Worm (Caenorhabditis elegans) whole organism, L2 larva: Measurements from ENCODE around the gene hcf-1.
A peak's percentile ranks its signal among the peaks of the same experiment; 100 is the strongest.

ENCODE experiments used
- C34F6.9 ChIP-seq: fragments of 150-350 bp; optimal IDR thresholded peaks from 2 replicates; lab custom pipeline; 2014; ENCODE audit warnings: missing biosample characterization, missing genetic modification characterization
- F13H6.1 ChIP-seq: sonication (generic microtip); optimal IDR thresholded peaks from 2 replicates; lab custom pipeline; 2016; ENCODE audit warnings: missing genetic modification characterization, missing compliant biosample characterization
- R02D3.7 ChIP-seq: fragments of 150-350 bp; optimal IDR thresholded peaks from 2 replicates; lab custom pipeline; 2014; ENCODE audit warnings: missing biosample characterization, missing genetic modification characterization
- Y55F3AM.14 ChIP-seq: fragments of 200-800 bp; sonication (Bioruptor generic); optimal IDR thresholded peaks from 2 replicates; lab custom pipeline; 2018; ENCODE audit warnings: mild to moderate bottlenecking, missing genetic modification characterization, missing compliant biosample characterization
- ZK546.5 ChIP-seq: sonication (generic microtip); optimal IDR thresholded peaks from 2 replicates; lab custom pipeline; 2017; ENCODE audit warnings: missing biosample characterization, missing genetic modification characterization
- alr-1 ChIP-seq: fragments of 150-350 bp; optimal IDR thresholded peaks from 2 replicates; lab custom pipeline; 2014; ENCODE audit warnings: missing biosample characterization, missing genetic modification characterization
- aly-2 ChIP-seq: fragments of 150-350 bp; optimal IDR thresholded peaks from 2 replicates; lab custom pipeline; 2014; ENCODE audit warnings: missing biosample characterization, missing genetic modification characterization
- ama-1 ChIP-seq: fragments of 150-350 bp; optimal IDR thresholded peaks from 2 replicates; lab custom pipeline; 2018; ENCODE audit warnings: inconsistent platforms
- blmp-1 ChIP-seq: sonication (generic microtip); optimal IDR thresholded peaks from 2 replicates; lab custom pipeline; 2017; ENCODE audit warnings: missing genetic modification characterization, mild to moderate bottlenecking, missing compliant biosample characterization, antibody characterized with exemption, moderate library complexity; ENCODE audit not compliant: insufficient read depth
- ceh-16 ChIP-seq: fragments of 150-350 bp; optimal IDR thresholded peaks from 2 replicates; lab custom pipeline; 2014; ENCODE audit warnings: missing biosample characterization, missing genetic modification characterization
- ceh-82 ChIP-seq: fragments of 150-350 bp; optimal IDR thresholded peaks from 2 replicates; lab custom pipeline; 2014; ENCODE audit warnings: missing biosample characterization, missing genetic modification characterization
- crh-2 ChIP-seq: sonication (generic microtip); optimal IDR thresholded peaks from 2 replicates; lab custom pipeline; 2017; ENCODE audit warnings: missing biosample characterization, missing genetic modification characterization
- dmd-4 ChIP-seq: sonication (generic microtip); optimal IDR thresholded peaks from 2 replicates; lab custom pipeline; 2017; ENCODE audit warnings: missing biosample characterization, missing genetic modification characterization
- egl-27 ChIP-seq: sonication (generic microtip); optimal IDR thresholded peaks from 3 replicates; lab custom pipeline; 2017; ENCODE audit warnings: missing biosample characterization, missing genetic modification reagents, missing genetic modification characterization
- elt-1 ChIP-seq: fragments of 150-350 bp; optimal IDR thresholded peaks from 2 replicates; lab custom pipeline; 2014; ENCODE audit warnings: missing biosample characterization, missing genetic modification characterization
- elt-3 ChIP-seq: sonication (generic microtip); optimal IDR thresholded peaks from 2 replicates; lab custom pipeline; 2017; ENCODE audit warnings: missing biosample characterization, missing genetic modification characterization
- fos-1 ChIP-seq: fragments of 150-350 bp; optimal IDR thresholded peaks from 2 replicates; lab custom pipeline; 2014; ENCODE audit warnings: missing biosample characterization, missing genetic modification characterization
- gmeb-1 ChIP-seq: fragments of 150-350 bp; optimal IDR thresholded peaks from 2 replicates; lab custom pipeline; 2014; ENCODE audit warnings: missing biosample characterization, missing genetic modification characterization
- lin-11 ChIP-seq: fragments of 150-350 bp; sonication (generic microtip); optimal IDR thresholded peaks from 2 replicates; lab custom pipeline; 2014; ENCODE audit warnings: missing biosample characterization, missing genetic modification characterization, inconsistent platforms, mixed read lengths
- lin-13 ChIP-seq: fragments of 150-350 bp; optimal IDR thresholded peaks from 2 replicates; lab custom pipeline; 2014; ENCODE audit warnings: missing biosample characterization, missing genetic modification reagents, missing genetic modification characterization
- lin-39 ChIP-seq: fragments of 150-350 bp; optimal IDR thresholded peaks from 2 replicates; lab custom pipeline; 2014; ENCODE audit warnings: missing biosample characterization, missing genetic modification reagents, missing genetic modification characterization
- lsy-2 ChIP-seq, 2 experiments: fragments of 150-350 bp in 1 of 2; sonication (generic microtip) in 1 of 2; optimal IDR thresholded peaks; 2 replicates each; lab custom pipeline; 2014 to 2017; ENCODE audit warnings: missing biosample characterization in 2 of 2, missing genetic modification characterization in 2 of 2
- mab-5 ChIP-seq: fragments of 150-350 bp; optimal IDR thresholded peaks from 2 replicates; lab custom pipeline; 2014; ENCODE audit warnings: missing biosample characterization, missing genetic modification characterization
- mdl-1 ChIP-seq, 2 experiments: fragments of 150-350 bp in 1 of 2; sonication (generic microtip) in 1 of 2; optimal IDR thresholded peaks; 2 replicates each; lab custom pipeline; 2017; ENCODE audit warnings: missing biosample characterization in 2 of 2, missing genetic modification characterization in 2 of 2
- nhr-10 ChIP-seq: sonication (generic microtip); optimal IDR thresholded peaks from 2 replicates; lab custom pipeline; 2017; ENCODE audit warnings: missing biosample characterization, missing genetic modification characterization
- nhr-11 ChIP-seq: fragments of 150-350 bp; optimal IDR thresholded peaks from 2 replicates; lab custom pipeline; 2014; ENCODE audit warnings: missing biosample characterization, missing genetic modification characterization
- nhr-12 ChIP-seq: fragments of 150-350 bp; optimal IDR thresholded peaks from 2 replicates; lab custom pipeline; 2014; ENCODE audit warnings: missing biosample characterization, missing genetic modification characterization
- nhr-129 ChIP-seq: fragments of 150-350 bp; optimal IDR thresholded peaks from 2 replicates; lab custom pipeline; 2014; ENCODE audit warnings: missing biosample characterization, missing genetic modification characterization
- nhr-21 ChIP-seq: fragments of 150-350 bp; optimal IDR thresholded peaks from 2 replicates; lab custom pipeline; 2014; ENCODE audit warnings: missing biosample characterization, missing genetic modification characterization
- nhr-237 ChIP-seq: fragments of 150-350 bp; optimal IDR thresholded peaks from 2 replicates; lab custom pipeline; 2014; ENCODE audit warnings: missing biosample characterization, missing genetic modification characterization
- nhr-25 ChIP-seq: fragments of 150-350 bp; sonication (generic microtip); optimal IDR thresholded peaks from 3 replicates; lab custom pipeline; 2014; ENCODE audit warnings: missing biosample characterization, missing genetic modification characterization
- nhr-6 ChIP-seq: fragments of 150-350 bp; optimal IDR thresholded peaks from 2 replicates; lab custom pipeline; 2014; ENCODE audit warnings: missing biosample characterization, missing genetic modification characterization
- nhr-77 ChIP-seq: fragments of 150-350 bp; optimal IDR thresholded peaks from 2 replicates; lab custom pipeline; 2014; ENCODE audit warnings: missing biosample characterization, missing genetic modification characterization
- peb-1 ChIP-seq: fragments of 150-350 bp; optimal IDR thresholded peaks from 2 replicates; lab custom pipeline; 2014; ENCODE audit warnings: missing biosample characterization, missing genetic modification characterization
- sem-4 ChIP-seq: fragments of 150-350 bp; optimal IDR thresholded peaks from 2 replicates; lab custom pipeline; 2014; ENCODE audit warnings: missing biosample characterization, missing genetic modification reagents, missing genetic modification characterization
- skn-1 ChIP-seq: sonication (generic microtip); optimal IDR thresholded peaks from 2 replicates; lab custom pipeline; 2017; ENCODE audit warnings: missing biosample characterization, missing genetic modification characterization
- sma-3 ChIP-seq: sonication (generic microtip); optimal IDR thresholded peaks from 2 replicates; lab custom pipeline; 2016; ENCODE audit warnings: missing genetic modification reagents, missing genetic modification characterization, missing compliant biosample characterization
- sma-9 ChIP-seq, 2 experiments: fragments of 150-350 bp in 1 of 2; sonication (generic microtip) in 1 of 2; optimal IDR thresholded peaks; 2 replicates each; lab custom pipeline; 2014 to 2016; ENCODE audit warnings: missing genetic modification characterization in 2 of 2, mild to moderate bottlenecking in 1 of 2, missing biosample characterization in 1 of 2, missing compliant biosample characterization in 1 of 2, missing genetic modification reagents in 1 of 2, moderate library complexity in 1 of 2
- snpc-4 ChIP-seq: fragments of 150-350 bp; optimal IDR thresholded peaks from 2 replicates; lab custom pipeline; 2014; ENCODE audit warnings: missing biosample characterization, missing genetic modification characterization
- unc-39 ChIP-seq: fragments of 150-350 bp; optimal IDR thresholded peaks from 2 replicates; lab custom pipeline; 2014; ENCODE audit warnings: missing biosample characterization, missing genetic modification characterization
- unc-55 ChIP-seq: fragments of 150-350 bp; sonication (generic microtip); optimal IDR thresholded peaks from 3 replicates; lab custom pipeline; 2014; ENCODE audit warnings: missing biosample characterization, missing genetic modification reagents, missing genetic modification characterization
- unc-62 ChIP-seq: fragments of 150-350 bp; optimal IDR thresholded peaks from 2 replicates; lab custom pipeline; 2014; ENCODE audit warnings: missing biosample characterization, missing genetic modification reagents, missing genetic modification characterization
- zag-1 ChIP-seq: fragments of 150-350 bp; optimal IDR thresholded peaks from 2 replicates; lab custom pipeline; 2014; ENCODE audit warnings: missing biosample characterization, missing genetic modification characterization
- ztf-11 ChIP-seq: sonication (generic microtip); optimal IDR thresholded peaks from 2 replicates; lab custom pipeline; 2017; ENCODE audit warnings: missing biosample characterization, missing genetic modification characterization
- ztf-4 ChIP-seq: fragments of 150-350 bp; optimal IDR thresholded peaks from 2 replicates; lab custom pipeline; 2014; ENCODE audit warnings: missing biosample characterization, missing genetic modification characterization

hcf-1 gene

DNA sequence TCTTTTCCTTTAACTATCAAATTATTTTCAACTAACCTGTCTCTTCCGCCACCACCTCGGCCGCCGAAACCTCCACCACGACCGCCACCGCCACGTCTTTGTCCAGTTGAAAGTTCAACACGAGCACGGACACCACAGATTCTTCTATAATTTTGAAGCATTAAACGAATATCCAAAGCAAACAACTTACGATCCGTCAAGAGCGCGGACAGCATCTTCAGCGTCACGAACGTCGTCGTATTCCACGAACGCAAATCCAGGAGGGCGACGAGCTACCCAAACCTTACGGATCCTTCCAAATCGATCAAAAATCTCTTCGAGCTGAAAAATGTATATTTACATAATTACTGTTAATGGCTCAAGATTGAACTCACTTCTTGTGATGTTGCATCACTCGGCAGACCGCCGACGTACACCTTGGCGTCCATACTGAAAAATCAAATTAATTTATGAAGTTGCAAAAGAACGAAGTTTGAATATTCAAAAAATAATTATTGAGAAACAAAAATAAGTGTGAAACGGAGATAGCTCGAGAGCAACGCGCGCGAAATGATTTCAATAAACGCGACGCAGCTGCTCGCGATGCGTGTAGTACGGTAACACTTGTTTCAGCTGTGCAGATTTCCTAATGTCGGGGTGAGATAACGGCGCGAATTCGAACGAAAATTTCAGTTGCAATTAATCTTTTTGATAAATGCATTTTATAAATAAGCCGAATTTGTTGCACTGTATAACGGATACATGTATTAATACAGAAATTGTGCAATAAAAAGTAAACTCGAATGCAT is 16.9 kb upstream of the hcf-1 start, which contains the start of gene rsp-6 (continued):
- TF ChIP-seq elt-3 (tag; lab: Kevin White, UChicago) (no peak), elt-1 (tag; lab: Kevin White, UChicago) (no peak), R02D3.7 (tag; lab: Kevin White, UChicago) (peak; percentile 4), dmd-4 (tag; lab: Kevin White, UChicago) (no peak), egl-27 (tag; lab: Kevin White, UChicago) (peak; percentile 18), lin-39 (tag; lab: Kevin White, UChicago) (peak; percentile 55), C34F6.9 (tag; lab: Kevin White, UChicago) (peak; percentile 90), nhr-129 (tag; lab: Kevin White, UChicago) (peak; percentile 95), mab-5 (peak; percentile 88), blmp-1 (tag; lab: Kevin White, UChicago) (peak; percentile 14), nhr-10 (no peak), ama-1 (peak; percentile 67), F13H6.1 (tag; lab: Kevin White, UChicago) (peak; percentile 76), peb-1 (tag; lab: Kevin White, UChicago) (no peak), lsy-2 (tag; optimal IDR thresholded peaks at IDR 0.05; lab: Kevin White, UChicago) (peak; percentile 96 to 99)

DNA sequence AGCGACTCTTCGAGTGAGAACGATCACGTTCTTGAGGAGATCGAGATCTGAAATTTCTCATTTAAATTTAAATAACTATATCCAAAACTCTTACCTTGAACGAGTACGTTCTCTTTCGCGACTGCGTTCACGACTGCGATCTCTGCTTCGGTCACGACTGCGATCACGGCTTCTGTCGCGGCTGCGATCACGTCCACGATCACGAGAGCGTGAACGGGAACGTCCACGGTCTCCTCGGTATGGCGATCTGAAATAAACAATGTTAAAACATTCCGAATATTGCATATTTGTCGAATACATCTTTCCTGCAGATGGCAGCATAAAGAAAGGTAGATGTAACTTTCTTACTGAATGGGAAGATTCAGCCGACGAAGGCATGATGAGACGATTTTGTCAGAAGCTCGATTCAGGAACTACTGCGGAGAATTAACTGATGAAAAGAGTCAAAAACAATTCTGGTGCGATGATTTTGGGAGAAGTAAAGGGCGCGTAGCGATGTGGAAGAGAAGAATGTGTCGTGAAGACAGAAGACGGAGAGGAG is 16.1 kb upstream of the hcf-1 start:
- TF ChIP-seq fos-1 (tag; lab: Kevin White, UChicago) (no peak), lin-11 (tag; lab: Kevin White, UChicago) (no peak)

DNA sequence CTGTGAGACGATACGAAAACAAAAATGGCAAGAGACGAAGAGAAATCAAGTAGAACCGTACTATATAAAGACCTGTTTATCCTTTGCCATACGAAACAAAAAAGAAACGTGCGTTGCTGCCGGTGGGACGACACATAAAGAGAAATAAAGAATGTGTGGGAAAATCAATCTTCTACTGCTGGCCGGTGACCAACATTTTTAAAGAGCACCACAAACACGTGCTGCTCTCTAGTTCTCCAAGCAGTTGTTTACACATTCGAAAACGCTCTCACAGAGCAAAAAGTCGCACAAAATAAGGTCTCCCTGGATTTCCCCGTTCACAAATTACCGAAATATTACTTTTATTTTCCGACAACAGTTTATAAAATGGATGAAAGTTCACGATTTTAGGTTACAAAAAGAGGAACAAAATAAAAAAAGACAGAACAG is 15.5 kb upstream of the hcf-1 start, which contains the start of gene imp-3:
Gene imp-3, minus strand, starts transcription at position 93 of the 429 bp plus-strand sequence.
- TF ChIP-seq nhr-21 (tag; lab: Kevin White, UChicago) (peak; percentile 44), C34F6.9 (tag; lab: Kevin White, UChicago) (peak; percentile 22), ztf-11 (no peak), gmeb-1 (peak; percentile 61), zag-1 (no peak), dmd-4 (tag; lab: Kevin White, UChicago) (no peak), R02D3.7 (tag; lab: Kevin White, UChicago) (no peak), egl-27 (tag; lab: Kevin White, UChicago) (no peak), unc-55 (GFP tag; lab: Kevin White, UChicago) (peak; percentile 25), lin-11 (tag; lab: Kevin White, UChicago) (no peak), ztf-4 (tag; lab: Kevin White, UChicago) (no peak), nhr-12 (no peak), nhr-237 (tag; lab: Kevin White, UChicago) (no peak), mab-5 (peak; percentile 4), blmp-1 (tag; lab: Kevin White, UChicago) (no peak), nhr-25 (tag; lab: Kevin White, UChicago) (peak; percentile 65), skn-1 (tag; lab: Kevin White, UChicago) (no peak), ceh-82 (tag; lab: Kevin White, UChicago) (no peak), ceh-16 (no peak), lsy-2 (tag; optimal IDR thresholded peaks at IDR 0.05; lab: Kevin White, UChicago) (peak in 1 of 2 experiments; percentile 73), lin-39 (tag; lab: Kevin White, UChicago) (no peak), sma-9 (GFP tag; optimal IDR thresholded peaks at IDR 0.05; lab: Kevin White, UChicago) (peak; percentile 26), sma-9 (tag; optimal IDR thresholded peaks at IDR 0.05; lab: Kevin White, UChicago) (no peak), sem-4 (tag; lab: Kevin White, UChicago) (no peak), nhr-77 (tag; lab: Kevin White, UChicago) (no peak), elt-3 (tag; lab: Kevin White, UChicago) (no peak), snpc-4 (tag; lab: Kevin White, UChicago) (no peak), unc-39 (no peak), ama-1 (peak; percentile 86), alr-1 (no peak), unc-62 (GFP tag; lab: Kevin White, UChicago) (no peak), Y55F3AM.14 (GFP tag; lab: Kevin White, UChicago) (peak; percentile 27), crh-2 (peak; percentile 69), nhr-129 (tag; lab: Kevin White, UChicago) (peak; percentile 71), mdl-1 (tag; optimal IDR thresholded peaks at IDR 0.05; lab: Kevin White, UChicago) (peak; percentile 44 to 65), F13H6.1 (tag; lab: Kevin White, UChicago) (peak; percentile 57), ZK546.5 (tag; lab: Kevin White, UChicago) (no peak), aly-2 (tag; lab: Kevin White, UChicago) (no peak), lin-13 (GFP tag; lab: Kevin White, UChicago) (peak; percentile 54), sma-3 (peak; percentile 61), nhr-6 (peak; percentile 32), elt-1 (tag; lab: Kevin White, UChicago) (no peak), nhr-11 (tag; lab: Kevin White, UChicago) (no peak), peb-1 (tag; lab: Kevin White, UChicago) (no peak), fos-1 (tag; lab: Kevin White, UChicago) (no peak), nhr-10 (no peak)
